Worm (Caenorhabditis elegans) whole organism, young adult: ENCODE measurements around the gene lgc-50.

Experiments
- C17E4.6 ChIP-seq: fragments of 200-800 bp; sonication (Bioruptor generic); IDR thresholded peaks from 2 replicates; pipeline ENCODE4 v1.3.6; 2022; ENCODE audit warnings: missing genetic modification reagents, missing genetic modification characterization, missing compliant biosample characterization
- F10E7.11 ChIP-seq: sonication (generic microtip); optimal IDR thresholded peaks from 2 replicates; lab custom pipeline; 2017; ENCODE audit warnings: mild to moderate bottlenecking, missing genetic modification characterization, moderate library complexity, missing compliant biosample characterization
- F23B12.7 ChIP-seq: sonication (generic microtip); optimal IDR thresholded peaks from 2 replicates; lab custom pipeline; 2017; ENCODE audit warnings: missing genetic modification characterization, mild to moderate bottlenecking, missing compliant biosample characterization, antibody characterized with exemption, moderate library complexity; ENCODE audit not compliant: insufficient read depth
- F37B4.10 ChIP-seq: fragments of 200-800 bp; sonication (Bioruptor generic); IDR thresholded peaks from 2 replicates; pipeline ENCODE4 v1.3.6; 2022; ENCODE audit warnings: missing genetic modification characterization, missing compliant biosample characterization
- F57C9.4 ChIP-seq: sonication (generic microtip); optimal IDR thresholded peaks from 2 replicates; lab custom pipeline; 2017; ENCODE audit warnings: mild to moderate bottlenecking, missing genetic modification characterization, missing compliant biosample characterization
- T07F8.4 ChIP-seq: sonication (generic microtip); optimal IDR thresholded peaks from 2 replicates; lab custom pipeline; 2016; ENCODE audit warnings: mild to moderate bottlenecking, missing genetic modification characterization, moderate library complexity, missing compliant biosample characterization
- T26A5.8 ChIP-seq: sonication (generic microtip); optimal IDR thresholded peaks from 2 replicates; lab custom pipeline; 2016; ENCODE audit warnings: missing genetic modification characterization, missing compliant biosample characterization
- Y79H2A.3 ChIP-seq: fragments of 200-800 bp; sonication (Bioruptor generic); conservative IDR thresholded peaks from 2 replicates; pipeline ENCODE4 v1.3.6; 2022; ENCODE audit warnings: missing genetic modification reagents, missing genetic modification characterization, missing compliant biosample characterization
- Y95B8A.8 ChIP-seq: fragments of 200-800 bp; sonication (Bioruptor generic); IDR thresholded peaks from 2 replicates; pipeline ENCODE4 v1.3.6; 2022; ENCODE audit warnings: missing genetic modification reagents, missing genetic modification characterization, missing compliant biosample characterization
- akir-1 ChIP-seq: fragments of 200-800 bp; sonication (Bioruptor generic); optimal IDR thresholded peaks from 2 replicates; lab custom pipeline; 2018; ENCODE audit warnings: mild to moderate bottlenecking, missing genetic modification characterization, moderate library complexity, missing compliant biosample characterization
- attf-5 ChIP-seq: fragments of 200-800 bp; sonication (Bioruptor generic); optimal IDR thresholded peaks from 2 replicates; lab custom pipeline; 2018; ENCODE audit warnings: mild to moderate bottlenecking, missing genetic modification characterization, missing compliant biosample characterization
- bed-2 ChIP-seq: fragments of 200-800 bp; sonication (Bioruptor generic); IDR thresholded peaks from 2 replicates; pipeline ENCODE4 v1.3.6; 2022; ENCODE audit warnings: missing genetic modification reagents, missing genetic modification characterization, missing compliant biosample characterization
- cebp-1 ChIP-seq, 2 experiments: fragments of 200-800 bp in 1 of 2; sonication (Bioruptor generic) in 1 of 2; sonication (generic microtip) in 1 of 2; IDR thresholded peaks in 1 of 2; optimal IDR thresholded peaks in 1 of 2; 2 replicates each; pipeline versions ENCODE4 v1.3.6 to Lab custom; 2017 to 2022; ENCODE audit warnings: missing compliant biosample characterization in 2 of 2, missing genetic modification characterization in 2 of 2, mild to moderate bottlenecking in 1 of 2, missing genetic modification reagents in 1 of 2, moderate library complexity in 1 of 2
- ceh-100 ChIP-seq: fragments of 200-800 bp; sonication (Bioruptor generic); IDR thresholded peaks from 2 replicates; pipeline ENCODE4 v1.3.6; 2022; ENCODE audit warnings: missing genetic modification reagents, missing genetic modification characterization, missing compliant biosample characterization
- ceh-40 ChIP-seq: fragments of 200-800 bp; sonication (Bioruptor generic); IDR thresholded peaks from 2 replicates; pipeline ENCODE4 v1.3.6; 2022; ENCODE audit warnings: missing genetic modification characterization, missing compliant biosample characterization
- ceh-58 ChIP-seq: fragments of 200-800 bp; sonication (Bioruptor generic); IDR thresholded peaks from 2 replicates; pipeline ENCODE4 v1.3.6; 2022; ENCODE audit warnings: missing genetic modification characterization, missing compliant biosample characterization
- ceh-79 ChIP-seq: sonication (generic microtip); optimal IDR thresholded peaks from 2 replicates; lab custom pipeline; 2017; ENCODE audit warnings: mild to moderate bottlenecking, missing genetic modification characterization, missing compliant biosample characterization
- dox-1 ChIP-seq: fragments of 200-800 bp; sonication (Bioruptor generic); IDR thresholded peaks from 2 replicates; pipeline ENCODE4 v1.3.6; 2022; ENCODE audit warnings: missing genetic modification reagents, missing genetic modification characterization, missing compliant biosample characterization
- dpff-1 ChIP-seq: sonication (generic microtip); optimal IDR thresholded peaks from 2 replicates; lab custom pipeline; 2017; ENCODE audit warnings: mild to moderate bottlenecking, missing genetic modification characterization, missing compliant biosample characterization
- efl-1 ChIP-seq: fragments of 150-350 bp; optimal IDR thresholded peaks from 2 replicates; lab custom pipeline; 2014; ENCODE audit warnings: missing biosample characterization, missing genetic modification reagents, missing genetic modification characterization
- egl-18 ChIP-seq: fragments of 200-800 bp; sonication (Bioruptor generic); IDR thresholded peaks from 2 replicates; pipeline ENCODE4 v1.3.6; 2022; ENCODE audit warnings: missing genetic modification reagents, missing genetic modification characterization, missing compliant biosample characterization
- ets-4 ChIP-seq: fragments of 200-800 bp; sonication (Bioruptor generic); optimal IDR thresholded peaks from 2 replicates; lab custom pipeline; 2018; ENCODE audit warnings: mild to moderate bottlenecking, missing genetic modification characterization, missing compliant biosample characterization
- hmg-1.2 ChIP-seq: fragments of 200-800 bp; sonication (Bioruptor generic); IDR thresholded peaks from 2 replicates; pipeline ENCODE4 v1.3.6; 2022; ENCODE audit warnings: missing genetic modification reagents, missing genetic modification characterization, missing compliant biosample characterization
- lag-1 ChIP-seq: fragments of 200-800 bp; sonication (Bioruptor generic); IDR thresholded peaks from 2 replicates; pipeline ENCODE4 v1.3.6; 2022; ENCODE audit warnings: missing genetic modification reagents, missing genetic modification characterization, missing compliant biosample characterization
- lin-35 ChIP-seq, 3 experiments: fragments of 150-350 bp in 2 of 3; sonication (generic microtip) in 1 of 3; optimal IDR thresholded peaks; 2 replicates each; lab custom pipeline; 2014 to 2018; ENCODE audit warnings: missing biosample characterization in 3 of 3, missing genetic modification characterization in 3 of 3, missing genetic modification reagents in 3 of 3
- lin-40 ChIP-seq: sonication (generic microtip); optimal IDR thresholded peaks from 2 replicates; lab custom pipeline; 2016; ENCODE audit warnings: missing genetic modification characterization, mild to moderate bottlenecking, missing compliant biosample characterization, missing genotype, missing genetic modification reagents
- lir-1 ChIP-seq: fragments of 200-800 bp; sonication (Bioruptor generic); conservative IDR thresholded peaks from 2 replicates; pipeline ENCODE4 v1.3.6; 2022; ENCODE audit warnings: missing genetic modification reagents, missing genetic modification characterization, missing compliant biosample characterization
- lsl-1 ChIP-seq: fragments of 200-800 bp; sonication (Bioruptor generic); optimal IDR thresholded peaks from 2 replicates; lab custom pipeline; 2018; ENCODE audit warnings: mild to moderate bottlenecking, missing genetic modification characterization, moderate library complexity, missing compliant biosample characterization
- madf-3 ChIP-seq: fragments of 200-800 bp; sonication (Bioruptor generic); IDR thresholded peaks from 2 replicates; pipeline ENCODE4 v1.3.6; 2022; ENCODE audit warnings: missing genetic modification reagents, missing genetic modification characterization, missing compliant biosample characterization
- nfya-1 ChIP-seq: sonication (generic microtip); optimal IDR thresholded peaks from 2 replicates; lab custom pipeline; 2017; ENCODE audit warnings: antibody characterized with exemption, missing compliant biosample characterization, missing genetic modification characterization, borderline replicate concordance; ENCODE audit not compliant: insufficient read depth
- nhr-120 ChIP-seq: fragments of 200-800 bp; sonication (Bioruptor generic); IDR thresholded peaks from 2 replicates; pipeline ENCODE4 v1.3.6; 2022; ENCODE audit warnings: missing genetic modification characterization, missing compliant biosample characterization
- nhr-27 ChIP-seq: fragments of 200-800 bp; sonication (Bioruptor generic); optimal IDR thresholded peaks from 2 replicates; lab custom pipeline; 2018; ENCODE audit warnings: mild to moderate bottlenecking, missing genetic modification characterization, moderate library complexity, missing compliant biosample characterization
- rcor-1 ChIP-seq: fragments of 200-800 bp; sonication (Bioruptor generic); IDR thresholded peaks from 2 replicates; pipeline ENCODE4 v1.3.6; 2022; ENCODE audit warnings: missing genetic modification reagents, missing genetic modification characterization, missing compliant biosample characterization
- rec-8 ChIP-seq, 2 experiments: sonication (generic microtip); optimal IDR thresholded peaks; 2 replicates each; lab custom pipeline; 2016; ENCODE audit warnings: mild to moderate bottlenecking in 2 of 2, missing genetic modification characterization in 2 of 2, missing genetic modification reagents in 2 of 2, missing genotype in 2 of 2, missing biosample characterization in 1 of 2, missing compliant biosample characterization in 1 of 2, moderate library complexity in 1 of 2
- repo-1 ChIP-seq: sonication (generic microtip); optimal IDR thresholded peaks from 2 replicates; lab custom pipeline; 2017; ENCODE audit warnings: mild to moderate bottlenecking, missing genetic modification characterization, missing compliant biosample characterization
- rpc-1 ChIP-seq, 2 experiments: fragments of 150-350 bp in 1 of 2; sonication (generic microtip) in 1 of 2; optimal IDR thresholded peaks; 2 replicates each; lab custom pipeline; 2014 to 2018; ENCODE audit warnings: missing biosample characterization in 1 of 2, missing genetic modification characterization in 1 of 2, missing genetic modification reagents in 1 of 2, missing genotype in 1 of 2
- sea-2 ChIP-seq: fragments of 200-800 bp; sonication (Bioruptor generic); IDR thresholded peaks from 2 replicates; pipeline ENCODE4 v1.3.6; 2022; ENCODE audit warnings: missing genetic modification characterization, missing compliant biosample characterization
- tbp1 ChIP-seq: fragments of 200-800 bp; sonication (Bioruptor generic); optimal IDR thresholded peaks from 2 replicates; lab custom pipeline; 2018; ENCODE audit warnings: mild to moderate bottlenecking, missing genetic modification characterization, missing compliant biosample characterization
- tlf-1 ChIP-seq: fragments of 200-800 bp; sonication (Bioruptor generic); optimal IDR thresholded peaks from 2 replicates; lab custom pipeline; 2018; ENCODE audit warnings: mild to moderate bottlenecking, missing genetic modification characterization, missing compliant biosample characterization
- xnd-1 ChIP-seq: sonication (generic microtip); optimal IDR thresholded peaks from 2 replicates; lab custom pipeline; 2016; ENCODE audit warnings: missing genotype, missing genetic modification reagents, missing genetic modification characterization, missing compliant biosample characterization
- zfh-2 ChIP-seq: fragments of 200-800 bp; sonication (Bioruptor generic); conservative IDR thresholded peaks from 2 replicates; pipeline ENCODE4 v1.3.6; 2022; ENCODE audit warnings: missing genetic modification reagents, missing genetic modification characterization, missing compliant biosample characterization
- ztf-3 ChIP-seq: fragments of 200-800 bp; sonication (Bioruptor generic); optimal IDR thresholded peaks from 2 replicates; lab custom pipeline; 2018; ENCODE audit warnings: mild to moderate bottlenecking, missing genetic modification characterization, missing compliant biosample characterization
- ztf-6 ChIP-seq: fragments of 200-800 bp; sonication (Bioruptor generic); IDR thresholded peaks from 2 replicates; pipeline ENCODE4 v1.3.6; 2022; ENCODE audit warnings: missing genetic modification reagents, missing genetic modification characterization, missing compliant biosample characterization

lgc-50 gene

DNA sequence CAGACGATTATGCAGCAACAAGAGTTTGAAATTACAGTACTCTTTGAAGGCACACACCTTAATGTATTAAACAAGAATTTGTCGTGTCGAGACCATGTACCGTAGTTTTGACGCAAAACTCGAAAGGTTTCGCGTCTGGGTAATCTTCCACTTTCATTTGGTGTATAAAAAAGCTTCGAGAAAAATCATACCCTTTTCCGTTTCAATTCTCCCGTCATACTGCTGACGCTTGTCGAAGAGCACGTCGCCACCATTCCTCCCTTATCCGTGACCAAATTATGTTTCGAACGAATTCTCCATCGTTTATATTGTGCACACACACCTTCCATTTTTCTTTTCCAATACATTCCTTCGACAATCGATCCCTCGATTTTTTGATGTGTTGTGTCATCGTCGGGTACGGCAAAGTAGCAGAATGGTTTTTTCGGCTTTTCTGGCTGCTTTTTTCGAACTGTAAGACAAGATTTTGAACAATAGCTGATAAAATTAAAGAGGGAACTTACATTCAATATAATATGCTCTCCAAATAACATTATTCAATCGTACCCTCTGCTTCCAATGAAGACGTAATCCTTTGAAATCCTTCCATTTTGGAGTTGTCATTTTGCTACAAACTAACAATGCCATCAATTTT, 21.3 kb downstream of the lgc-50 start:
- TF ChIP-seq C17E4.6 (GFP tag; lab: Robert Waterston, UW) (no peak), dpff-1 (tag; lab: Kevin White, UChicago) (no peak), hmg-1.2 (GFP tag; lab: Robert Waterston, UW) (no peak), ceh-79 (no peak), F37B4.10 (no peak), ceh-100 (GFP tag; lab: Robert Waterston, UW) (no peak)

ce11 chrIII:7370569-7370968, 24.7 kb downstream of the lgc-50 start:
- no peak for TF ChIP-seq ceh-58 (GFP tag; lab: Robert Waterston, UW)
- TF ChIP-seq tbp1 (GFP tag; lab: Kevin White, UChicago) = peak; percentile 25

- 0 out of 2 replicates have a peak, but pooled peaks have one; percentile 11 for TF ChIP-seq Y95B8A.8 (GFP tag; lab: Robert Waterston, UW)
- TF ChIP-seq F10E7.11 = no peak
- no peak for TF ChIP-seq lsl-1
- no peak for TF ChIP-seq cebp-1 (GFP tag; IDR thresholded peaks at IDR 0.05; lab: Robert Waterston, UW)
- TF ChIP-seq cebp-1 (tag; optimal IDR thresholded peaks at IDR 0.05; lab: Kevin White, UChicago) = peak; percentile 43
- peak; percentile 48 for TF ChIP-seq lin-40 (tag; lab: Kevin White, UChicago)
- no peak for TF ChIP-seq ztf-3 (GFP tag; lab: Kevin White, UChicago)
- no peak for TF ChIP-seq rcor-1 (GFP tag; lab: Robert Waterston, UW)
- TF ChIP-seq nhr-27 (tag; lab: Kevin White, UChicago) = no peak
- no peak for TF ChIP-seq ztf-6 (GFP tag; lab: Robert Waterston, UW)
- no peak for TF ChIP-seq akir-1
- no peak for TF ChIP-seq nhr-120 (GFP tag; lab: Robert Waterston, UW)
- TF ChIP-seq repo-1 (tag; lab: Kevin White, UChicago) = peak; percentile 76
- TF ChIP-seq F57C9.4 (tag; lab: Kevin White, UChicago) = peak; percentile 45
- no peak for TF ChIP-seq tlf-1 (GFP tag; lab: Kevin White, UChicago)
- no peak for TF ChIP-seq zfh-2 (GFP tag; lab: Robert Waterston, UW)
- TF ChIP-seq lag-1 = no peak
- no peak for TF ChIP-seq rec-8 (tag; optimal IDR thresholded peaks at IDR 0.05; lab: Kevin White, UChicago)
- TF ChIP-seq efl-1 (GFP tag; lab: Kevin White, UChicago) = no peak
- TF ChIP-seq madf-3 (GFP tag; lab: Robert Waterston, UW) = no peak
- peak; percentile 21 for TF ChIP-seq T26A5.8 (tag; lab: Kevin White, UChicago)
- TF ChIP-seq bed-2 (GFP tag; lab: Robert Waterston, UW) = no peak
- TF ChIP-seq lir-1 (GFP tag; lab: Robert Waterston, UW) = no peak
- no peak for TF ChIP-seq rpc-1 (optimal IDR thresholded peaks at IDR 0.05; lab: Kevin White, UChicago)
- no peak for TF ChIP-seq rpc-1 (tag; optimal IDR thresholded peaks at IDR 0.05; lab: Kevin White, UChicago)
- no peak for TF ChIP-seq sea-2 (GFP tag; lab: Robert Waterston, UW)
- 0 out of 2 replicates have a peak, but pooled peaks have one; percentile 9 for TF ChIP-seq ceh-40 (GFP tag; lab: Robert Waterston, UW)
- TF ChIP-seq lin-35 (GFP tag; optimal IDR thresholded peaks at IDR 0.05; lab: Kevin White, UChicago) = no peak
- no peak for TF ChIP-seq egl-18 (GFP tag; lab: Robert Waterston, UW)
- no peak for TF ChIP-seq xnd-1
- TF ChIP-seq ets-4 = no peak
- TF ChIP-seq dox-1 (GFP tag; lab: Robert Waterston, UW) = no peak
- no peak for TF ChIP-seq T07F8.4 (tag; lab: Kevin White, UChicago)
- TF ChIP-seq nfya-1 (tag; lab: Kevin White, UChicago) = no peak
- TF ChIP-seq F23B12.7 (tag; lab: Kevin White, UChicago) = no peak
- TF ChIP-seq attf-5 (GFP tag; lab: Kevin White, UChicago) = no peak
- no peak for TF ChIP-seq Y79H2A.3 (GFP tag; lab: Robert Waterston, UW)
These were observed 25.7 kb downstream of the lgc-50 start for ce11 chrIII:7369394-7370024.
